Worm (Caenorhabditis elegans) whole organism, midembryonic: Measurements from ENCODE around the gene sre-38.

ENCODE experiments used
- T22C8.4 ChIP-seq: fragments of 200-800 bp; sonication (Bioruptor generic); IDR thresholded peaks from 2 replicates; pipeline ENCODE4 v1.3.6; 2022; ENCODE audit warnings: missing genetic modification characterization, missing compliant biosample characterization
- cog-1 ChIP-seq: sonication (generic microtip); optimal IDR thresholded peaks from 2 replicates; lab custom pipeline; 2016; ENCODE audit warnings: missing genetic modification characterization, missing compliant biosample characterization
- med-1 ChIP-seq: sonication (generic microtip); optimal IDR thresholded peaks from 2 replicates; lab custom pipeline; 2017; ENCODE audit warnings: missing genetic modification characterization, mild to moderate bottlenecking, missing compliant biosample characterization, antibody characterized with exemption, missing genetic modification reagents; ENCODE audit not compliant: insufficient read depth
- ref-1 ChIP-seq: fragments of 200-800 bp; sonication (Bioruptor generic); conservative IDR thresholded peaks from 2 replicates; pipeline ENCODE4 v1.3.6; 2022; ENCODE audit warnings: missing genetic modification reagents, missing genetic modification characterization, missing compliant biosample characterization
- tab-1 ChIP-seq: fragments of 200-800 bp; sonication (Bioruptor generic); IDR thresholded peaks from 2 replicates; pipeline ENCODE4 v1.3.6; 2022; ENCODE audit warnings: missing genetic modification characterization, missing compliant biosample characterization
- ztf-23 ChIP-seq: fragments of 200-800 bp; sonication (Bioruptor generic); IDR thresholded peaks from 2 replicates; pipeline ENCODE4 v1.3.6; 2022; ENCODE audit warnings: missing genetic modification reagents, missing genetic modification characterization, missing compliant biosample characterization

DNA sequence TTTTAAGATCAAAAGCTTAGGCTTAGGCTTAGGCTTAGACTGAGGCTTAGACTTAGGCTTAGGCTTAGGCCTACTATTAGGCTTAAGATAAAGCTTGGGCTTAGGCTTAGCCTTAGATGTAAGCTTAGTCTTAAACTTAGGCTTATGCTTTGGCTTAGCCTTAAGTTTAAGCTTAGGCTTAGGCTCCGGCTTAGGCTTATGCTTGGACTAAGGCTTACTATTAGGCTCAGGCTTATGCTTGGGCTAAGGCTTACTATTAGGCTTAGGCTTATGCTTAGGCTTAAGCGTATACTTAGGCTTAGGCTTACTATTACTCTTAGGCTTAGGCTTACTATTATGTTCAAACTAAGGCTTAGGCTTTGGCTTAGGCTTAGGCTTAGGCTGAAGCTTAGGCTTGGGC is 20.7 kb upstream of the sre-38 start:
- TF ChIP-seq T22C8.4 (GFP tag; lab: Robert Waterston, UW) (no peak), ztf-23 (GFP tag; lab: Robert Waterston, UW) (no peak), cog-1 (tag; lab: Kevin White, UChicago) (no peak), med-1 (GFP tag; lab: Kevin White, UChicago) (no peak), tab-1 (GFP tag; lab: Robert Waterston, UW) (no peak), ref-1 (GFP tag; lab: Robert Waterston, UW) (no peak)
